Fruit fly (Drosophila melanogaster) whole organism, larva: ENCODE results near the gene ppk28.

Experiments
- noc ChIP-seq: fragments of 200-800 bp; sonication (Bioruptor generic); optimal IDR thresholded peaks from 3 replicates; lab custom pipeline; 2019; ENCODE audit warnings: missing biosample characterization, mild to moderate bottlenecking, missing genetic modification characterization, moderate library complexity

ppk28 gene

dm6 chrX:16805768-16806167 lies at the start of gene ppk28:
Gene ppk28 (plus strand): TSS chrX:16806068.
- no peak for TF ChIP-seq noc (tag; lab: Kevin White, UChicago)

- TF ChIP-seq noc (tag; lab: Kevin White, UChicago) = no peak
These were observed 48.2 kb upstream of the ppk28 start for dm6 chrX:16757645-16758044.

- no peak for TF ChIP-seq noc (tag; lab: Kevin White, UChicago)
These were observed 45.3 kb upstream of the ppk28 start for dm6 chrX:16760542-16760941.

- no peak for TF ChIP-seq noc (tag; lab: Kevin White, UChicago)
These were observed 44.3 kb upstream of the ppk28 start for dm6 chrX:16761531-16761930.

dm6 chrX:16764955-16765354 lies 40.9 kb upstream of the ppk28 start:
- no peak for TF ChIP-seq noc (tag; lab: Kevin White, UChicago)

dm6 chrX:16765809-16766208 lies 40.1 kb upstream of the ppk28 start:
- no peak for TF ChIP-seq noc (tag; lab: Kevin White, UChicago)

- no peak for TF ChIP-seq noc (tag; lab: Kevin White, UChicago)
These were observed 38.9 kb upstream of the ppk28 start for dm6 chrX:16766868-16767431.

- TF ChIP-seq noc (tag; lab: Kevin White, UChicago) = no peak
These were observed 37.1 kb upstream of the ppk28 start for dm6 chrX:16768770-16769169.

dm6 chrX:16772882-16773827 lies 32.7 kb upstream of the ppk28 start:
- TF ChIP-seq noc (tag; lab: Kevin White, UChicago) = no peak

- no peak for TF ChIP-seq noc (tag; lab: Kevin White, UChicago)
These were observed 31.4 kb upstream of the ppk28 start for dm6 chrX:16774201-16775061.

- TF ChIP-seq noc (tag; lab: Kevin White, UChicago) = no peak
These were observed 30.8 kb upstream of the ppk28 start for dm6 chrX:16775083-16775482.

- TF ChIP-seq noc (tag; lab: Kevin White, UChicago) = peak; percentile 4
These were observed 27.7 kb upstream of the ppk28 start for dm6 chrX:16778138-16778672.

- TF ChIP-seq noc (tag; lab: Kevin White, UChicago) = no peak
These were observed 25.6 kb upstream of the ppk28 start for dm6 chrX:16780244-16780643.

- peak; percentile 33 for TF ChIP-seq noc (tag; lab: Kevin White, UChicago)
These were observed 24.8 kb upstream of the ppk28 start for dm6 chrX:16781055-16781454.

dm6 chrX:16782175-16782916 lies 23.5 kb upstream of the ppk28 start:
- TF ChIP-seq noc (tag; lab: Kevin White, UChicago) = peak; percentile 46
